Worm (Caenorhabditis elegans) whole organism, L4 larva: ENCODE results near the gene elo-9.

Experiments
- ZK546.5 ChIP-seq, 2 experiments: sonication (generic microtip); optimal IDR thresholded peaks; 2 replicates each; lab custom pipeline; 2017; ENCODE audit warnings: missing biosample characterization in 2 of 2, missing genetic modification characterization in 2 of 2
- lsy-2 ChIP-seq, 2 experiments: fragments of 150-350 bp in 1 of 2; sonication (generic microtip) in 1 of 2; optimal IDR thresholded peaks; 2 replicates each; lab custom pipeline; 2014 to 2017; ENCODE audit warnings: missing biosample characterization in 2 of 2, missing genetic modification characterization in 2 of 2
- nhr-77 ChIP-seq: fragments of 150-350 bp; optimal IDR thresholded peaks from 2 replicates; lab custom pipeline; 2014; ENCODE audit warnings: missing biosample characterization, missing genetic modification characterization
- rbr-2 ChIP-seq: sonication (generic microtip); optimal IDR thresholded peaks from 2 replicates; lab custom pipeline; 2016; ENCODE audit warnings: missing genotype, missing genetic modification characterization, missing compliant biosample characterization
- snpc-4 ChIP-seq: fragments of 150-350 bp; optimal IDR thresholded peaks from 2 replicates; lab custom pipeline; 2014; ENCODE audit warnings: missing biosample characterization, missing genetic modification characterization
- unc-130 ChIP-seq: sonication (generic microtip); optimal IDR thresholded peaks from 2 replicates; lab custom pipeline; 2016; ENCODE audit warnings: missing genetic modification reagents, missing genetic modification characterization, missing compliant biosample characterization

ce11 chrII:15010366-15011235 lies 46.7 kb upstream of the elo-9 start, which contains the start of the genes Y53F4B.9 and Y53F4B.11:
- TF ChIP-seq ZK546.5 (tag; optimal IDR thresholded peaks at IDR 0.05; lab: Kevin White, UChicago) (no peak), unc-130 (peak; percentile 73), snpc-4 (tag; lab: Kevin White, UChicago) (peak; percentile 42), nhr-77 (tag; lab: Kevin White, UChicago) (peak; percentile 94), rbr-2 (tag; lab: Kevin White, UChicago) (no peak), lsy-2 (tag; optimal IDR thresholded peaks at IDR 0.05; lab: Kevin White, UChicago) (peak; percentile 36 to 86)
